Worm (Caenorhabditis elegans) whole organism, L4 larva: ENCODE results near the gene F10D7.10.

ENCODE experiments used
- aha-1 ChIP-seq: fragments of 150-350 bp; peaks from one replicate; lab custom pipeline; 2014; ENCODE audit warnings: missing biosample characterization, missing genetic modification characterization
- ceh-28 ChIP-seq: fragments of 150-350 bp; optimal IDR thresholded peaks from 2 replicates; lab custom pipeline; 2014; ENCODE audit warnings: missing biosample characterization, missing genetic modification reagents, missing genetic modification characterization
- dmd-9 ChIP-seq: fragments of 200-800 bp; sonication (Bioruptor generic); IDR thresholded peaks from 2 replicates; pipeline ENCODE4 v1.3.6; 2022; ENCODE audit warnings: missing genetic modification reagents, missing genetic modification characterization, missing compliant biosample characterization
- fos-1 ChIP-seq: fragments of 150-350 bp; optimal IDR thresholded peaks from 2 replicates; lab custom pipeline; 2014; ENCODE audit warnings: missing biosample characterization, missing genetic modification characterization
- lin-1 ChIP-seq: fragments of 200-800 bp; sonication (Bioruptor generic); IDR thresholded peaks from 2 replicates; pipeline ENCODE4 v1.3.6; 2022; ENCODE audit warnings: missing genetic modification reagents, missing genetic modification characterization, missing compliant biosample characterization
- nhr-28 ChIP-seq: fragments of 150-350 bp; optimal IDR thresholded peaks from 2 replicates; lab custom pipeline; 2014; ENCODE audit warnings: missing biosample characterization, missing genetic modification characterization
- pha-4 ChIP-seq, 2 experiments: fragments of 150-350 bp in 1 of 2; fragments of 200-800 bp in 1 of 2; sonication (Bioruptor generic) in 1 of 2; IDR thresholded peaks in 1 of 2; optimal IDR thresholded peaks in 1 of 2; 2 replicates each; pipeline versions ENCODE4 v1.3.6 to Lab custom; 2014 to 2022; ENCODE audit warnings: missing genetic modification characterization in 2 of 2, missing genetic modification reagents in 2 of 2, missing biosample characterization in 1 of 2, missing compliant biosample characterization in 1 of 2
- pqm-1 ChIP-seq: sonication (generic microtip); optimal IDR thresholded peaks from 2 replicates; lab custom pipeline; 2017; ENCODE audit warnings: missing biosample characterization, missing genetic modification characterization
- snpc-4 ChIP-seq: fragments of 150-350 bp; optimal IDR thresholded peaks from 2 replicates; lab custom pipeline; 2014; ENCODE audit warnings: missing biosample characterization, missing genetic modification characterization
- spr-1 ChIP-seq: sonication (generic microtip); optimal IDR thresholded peaks from 2 replicates; lab custom pipeline; 2016; ENCODE audit warnings: mild to moderate bottlenecking, missing genetic modification characterization, missing compliant biosample characterization
- ztf-11 ChIP-seq: fragments of 150-350 bp; optimal IDR thresholded peaks from 2 replicates; lab custom pipeline; 2014; ENCODE audit warnings: missing biosample characterization, missing genetic modification characterization

DNA sequence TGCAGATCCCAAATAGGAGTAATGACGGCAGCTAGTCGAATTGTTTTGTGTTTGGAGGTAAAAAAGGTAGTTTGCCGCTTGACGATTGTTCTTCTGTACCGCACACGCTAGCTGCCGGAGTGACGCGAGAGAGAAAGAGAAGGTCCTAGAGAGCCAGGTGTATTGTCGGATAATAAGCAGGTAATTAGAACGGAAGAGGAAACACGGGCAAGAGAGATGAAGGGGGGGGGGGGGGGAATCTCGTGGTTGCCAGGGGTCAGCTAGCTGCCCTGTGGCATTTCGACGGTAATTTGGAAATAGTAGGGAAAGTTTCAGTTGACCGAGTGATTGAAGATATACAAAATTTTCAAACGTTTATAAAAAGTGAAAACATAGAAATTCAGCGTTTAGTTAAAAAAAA lies 34.3 kb upstream of the F10D7.10 start, which contains the start of gene crb-1:
- no peak for TF ChIP-seq ceh-28
- TF ChIP-seq spr-1, result no peak
- no peak for TF ChIP-seq pqm-1 (tag; lab: Kevin White, UChicago)
- TF ChIP-seq pha-4 (GFP tag; IDR thresholded peaks at IDR 0.05; lab: Robert Waterston, UW), result no peak
- TF ChIP-seq pha-4 (tag; optimal IDR thresholded peaks at IDR 0.05; lab: Kevin White, UChicago), result no peak
- no peak for TF ChIP-seq nhr-28
- no peak for TF ChIP-seq snpc-4 (tag; lab: Kevin White, UChicago)
- TF ChIP-seq aha-1 (tag; lab: Kevin White, UChicago), result no peak
- no peak for TF ChIP-seq ztf-11 (tag; lab: Kevin White, UChicago)
- no peak for TF ChIP-seq fos-1 (tag; lab: Kevin White, UChicago)
- TF ChIP-seq lin-1 (GFP tag; lab: Robert Waterston, UW), result no peak
- no peak for TF ChIP-seq dmd-9 (GFP tag; lab: Robert Waterston, UW)
